Fruit fly (Drosophila melanogaster) whole organism, wandering third instar larva: ENCODE measurements around the gene Wnt10.

Experiments used
- Abd-B ChIP-seq: fragments of >200 bp; optimal IDR thresholded peaks from 2 replicates; lab custom pipeline; 2017; ENCODE audit warnings: missing biosample characterization, missing genetic modification characterization
- CG9705 ChIP-seq: fragments of 200-800 bp; sonication (Bioruptor generic); optimal IDR thresholded peaks from 2 replicates; lab custom pipeline; 2018; ENCODE audit warnings: missing biosample characterization, mild to moderate bottlenecking, missing genetic modification characterization
- Dif ChIP-seq: fragments of 200-275, 200-300 bp; sonication (Bioruptor generic); optimal IDR thresholded peaks from 2 replicates; lab custom pipeline; 2018; ENCODE audit warnings: missing biosample characterization, missing genetic modification characterization; ENCODE audit not compliant: partially characterized antibody
- GATAd ChIP-seq: sonication (Bioruptor generic); optimal IDR thresholded peaks from 2 replicates; lab custom pipeline; 2016; ENCODE audit warnings: missing biosample characterization, missing genetic modification characterization
- HLH106 ChIP-seq: fragments of 200-800 bp; optimal IDR thresholded peaks from 3 replicates; lab custom pipeline; 2019; ENCODE audit warnings: missing biosample characterization, mild to moderate bottlenecking, missing genetic modification characterization, moderate library complexity
- Hnf4 ChIP-seq: fragments of 200-800 bp; sonication (Bioruptor generic); optimal IDR thresholded peaks from 2 replicates; lab custom pipeline; 2016; ENCODE audit warnings: missing biosample characterization, mild to moderate bottlenecking, missing genetic modification characterization
- Hr78 ChIP-seq: fragments of >200 bp; optimal IDR thresholded peaks from 2 replicates; lab custom pipeline; 2017; ENCODE audit warnings: missing biosample characterization, missing genetic modification characterization
- Hr83 ChIP-seq: fragments of 200-300 bp; sonication (Bioruptor generic); optimal IDR thresholded peaks from 2 replicates; lab custom pipeline; 2016; ENCODE audit warnings: missing biosample characterization, mild to moderate bottlenecking, missing genetic modification characterization, moderate library complexity; ENCODE audit not compliant: poor library complexity, severe bottlenecking
- Jra ChIP-seq: sonication (Bioruptor generic); optimal IDR thresholded peaks from 2 replicates; lab custom pipeline; 2016; ENCODE audit warnings: missing biosample characterization, missing genetic modification characterization
- N ChIP-seq: fragments of >200 bp; optimal IDR thresholded peaks from 2 replicates; lab custom pipeline; 2018; ENCODE audit warnings: missing biosample characterization, missing external identifiers, missing genetic modification characterization
- OdsH ChIP-seq: fragments of 200-800 bp; sonication (Bioruptor generic); optimal IDR thresholded peaks from 2 replicates; lab custom pipeline; 2016; ENCODE audit warnings: missing biosample characterization, mild to moderate bottlenecking, missing genetic modification characterization
- brk ChIP-seq: fragments of 200-800 bp; sonication (Bioruptor generic); optimal IDR thresholded peaks from 2 replicates; lab custom pipeline; 2016; ENCODE audit warnings: missing biosample characterization, mild to moderate bottlenecking, missing genetic modification characterization
- dmrt93B ChIP-seq: fragments of 200-800 bp; sonication (Bioruptor generic); optimal IDR thresholded peaks from 2 replicates; lab custom pipeline; 2018; ENCODE audit warnings: missing biosample characterization, mild to moderate bottlenecking, missing genetic modification characterization
- dsf ChIP-seq: sonication (Bioruptor generic); optimal IDR thresholded peaks from 2 replicates; lab custom pipeline; 2016; ENCODE audit warnings: missing biosample characterization, missing genetic modification characterization, borderline replicate concordance
- ey ChIP-seq: fragments of 200-800 bp; sonication (Bioruptor generic); optimal IDR thresholded peaks from 2 replicates; lab custom pipeline; 2016; ENCODE audit warnings: missing biosample characterization, missing genetic modification characterization
- foxo ChIP-seq, 2 experiments: fragments of 200-800 bp; sonication (Bioruptor generic); optimal IDR thresholded peaks; 2 replicates in 1 of 2; 3 replicates in 1 of 2; lab custom pipeline; 2016 to 2017; ENCODE audit warnings: missing biosample characterization in 2 of 2, missing genetic modification characterization in 2 of 2
- fru ChIP-seq: fragments of 200-800 bp; sonication (Bioruptor generic); optimal IDR thresholded peaks from 3 replicates; lab custom pipeline; 2016; ENCODE audit warnings: missing biosample characterization, mild to moderate bottlenecking, missing genetic modification characterization
- h ChIP-seq: fragments of 200-800 bp; sonication (Bioruptor generic); optimal IDR thresholded peaks from 3 replicates; lab custom pipeline; 2016; ENCODE audit warnings: missing biosample characterization, mild to moderate bottlenecking, missing genetic modification characterization
- pan ChIP-seq: fragments of >200 bp; optimal IDR thresholded peaks from 2 replicates; lab custom pipeline; 2017
- rgr ChIP-seq: fragments of 200-800 bp; sonication (Bioruptor generic); optimal IDR thresholded peaks from 3 replicates; lab custom pipeline; 2016; ENCODE audit warnings: missing biosample characterization, mild to moderate bottlenecking, missing genetic modification characterization
- sv ChIP-seq: fragments of 200-800 bp; sonication (Bioruptor generic); optimal IDR thresholded peaks from 3 replicates; lab custom pipeline; 2016; ENCODE audit warnings: missing biosample characterization, missing genetic modification characterization
- tai ChIP-seq: sonication (Bioruptor generic); optimal IDR thresholded peaks from 2 replicates; lab custom pipeline; 2016; ENCODE audit warnings: missing biosample characterization, missing genetic modification characterization
- woc ChIP-seq: sonication (Bioruptor generic); optimal IDR thresholded peaks from 2 replicates; lab custom pipeline; 2016; ENCODE audit warnings: missing biosample characterization, mild to moderate bottlenecking, missing genetic modification characterization

Wnt10 gene

dm6 chr2L:7425690-7426056, 62.5 kb downstream of the Wnt10 start:
- peak; percentile 3 for TF ChIP-seq Dif (GFP tag; lab: Kevin White, UChicago)
- TF ChIP-seq Hr83 (GFP tag; lab: Kevin White, UChicago), result peak; percentile 53
- no peak for TF ChIP-seq Abd-B (GFP tag; lab: Kevin White, UChicago)

dm6 chr2L:7426326-7427066, 63.3 kb downstream of the Wnt10 start, which contains the start of gene muc:
muc (plus strand) TSS chr2L:7426866.
- TF ChIP-seq HLH106, result peak; percentile 62
- TF ChIP-seq OdsH (GFP tag; lab: Kevin White, UChicago), result peak; percentile 2
- TF ChIP-seq fru (GFP tag; lab: Kevin White, UChicago), result peak; percentile 46
- peak; percentile 44 for TF ChIP-seq Hnf4
- TF ChIP-seq sv (GFP tag; lab: Kevin White, UChicago), result peak; percentile 36
- peak; percentile 80 for TF ChIP-seq woc (GFP tag; lab: Kevin White, UChicago)
- peak; percentile 54 for TF ChIP-seq brk (GFP tag; lab: Kevin White, UChicago)
- TF ChIP-seq Hr78 (GFP tag; lab: Kevin White, UChicago), result peak; percentile 49
- no peak for TF ChIP-seq Hr83 (GFP tag; lab: Kevin White, UChicago)
- TF ChIP-seq pan (lab: Kevin White, UChicago), result no peak
- TF ChIP-seq dsf, result no peak
- no peak for TF ChIP-seq tai (GFP tag; lab: Kevin White, UChicago)
- TF ChIP-seq ey (GFP tag; lab: Kevin White, UChicago), result peak; percentile 34
- TF ChIP-seq GATAd (GFP tag; lab: Kevin White, UChicago), result no peak
- TF ChIP-seq CG9705 (GFP tag; lab: Kevin White, UChicago), result peak; percentile 16
- peak; percentile 28 for TF ChIP-seq h (GFP tag; lab: Kevin White, UChicago)
- TF ChIP-seq N, result peak; percentile 93
- TF ChIP-seq dmrt93B (GFP tag; lab: Kevin White, UChicago), result peak; percentile 30
- peak in 1 of 2 experiments; percentile 50 for TF ChIP-seq foxo (GFP tag; optimal IDR thresholded peaks at IDR 0.05; lab: Kevin White, UChicago)
- peak; percentile 61 for TF ChIP-seq Jra (GFP tag; lab: Kevin White, UChicago)
- peak; percentile 41 for TF ChIP-seq rgr (GFP tag; lab: Kevin White, UChicago)
